Worm (Caenorhabditis elegans) whole organism, L2 larva: ENCODE measurements around the gene Y44A6B.3.

Source experiments
- C34F6.9 ChIP-seq: fragments of 150-350 bp; optimal IDR thresholded peaks from 2 replicates; lab custom pipeline; 2014; ENCODE audit warnings: missing biosample characterization, missing genetic modification characterization
- F13H6.1 ChIP-seq: sonication (generic microtip); optimal IDR thresholded peaks from 2 replicates; lab custom pipeline; 2016; ENCODE audit warnings: missing genetic modification characterization, missing compliant biosample characterization
- R02D3.7 ChIP-seq: fragments of 150-350 bp; optimal IDR thresholded peaks from 2 replicates; lab custom pipeline; 2014; ENCODE audit warnings: missing biosample characterization, missing genetic modification characterization
- Y55F3AM.14 ChIP-seq: fragments of 200-800 bp; sonication (Bioruptor generic); optimal IDR thresholded peaks from 2 replicates; lab custom pipeline; 2018; ENCODE audit warnings: mild to moderate bottlenecking, missing genetic modification characterization, missing compliant biosample characterization
- ZK546.5 ChIP-seq: sonication (generic microtip); optimal IDR thresholded peaks from 2 replicates; lab custom pipeline; 2017; ENCODE audit warnings: missing biosample characterization, missing genetic modification characterization
- alr-1 ChIP-seq: fragments of 150-350 bp; optimal IDR thresholded peaks from 2 replicates; lab custom pipeline; 2014; ENCODE audit warnings: missing biosample characterization, missing genetic modification characterization
- aly-2 ChIP-seq: fragments of 150-350 bp; optimal IDR thresholded peaks from 2 replicates; lab custom pipeline; 2014; ENCODE audit warnings: missing biosample characterization, missing genetic modification characterization
- blmp-1 ChIP-seq: sonication (generic microtip); optimal IDR thresholded peaks from 2 replicates; lab custom pipeline; 2017; ENCODE audit warnings: missing genetic modification characterization, mild to moderate bottlenecking, missing compliant biosample characterization, antibody characterized with exemption, moderate library complexity; ENCODE audit not compliant: insufficient read depth
- ceh-16 ChIP-seq: fragments of 150-350 bp; optimal IDR thresholded peaks from 2 replicates; lab custom pipeline; 2014; ENCODE audit warnings: missing biosample characterization, missing genetic modification characterization
- ceh-82 ChIP-seq: fragments of 150-350 bp; optimal IDR thresholded peaks from 2 replicates; lab custom pipeline; 2014; ENCODE audit warnings: missing biosample characterization, missing genetic modification characterization
- crh-2 ChIP-seq: sonication (generic microtip); optimal IDR thresholded peaks from 2 replicates; lab custom pipeline; 2017; ENCODE audit warnings: missing biosample characterization, missing genetic modification characterization
- dmd-4 ChIP-seq: sonication (generic microtip); optimal IDR thresholded peaks from 2 replicates; lab custom pipeline; 2017; ENCODE audit warnings: missing biosample characterization, missing genetic modification characterization
- elt-1 ChIP-seq: fragments of 150-350 bp; optimal IDR thresholded peaks from 2 replicates; lab custom pipeline; 2014; ENCODE audit warnings: missing biosample characterization, missing genetic modification characterization
- elt-3 ChIP-seq: sonication (generic microtip); optimal IDR thresholded peaks from 2 replicates; lab custom pipeline; 2017; ENCODE audit warnings: missing biosample characterization, missing genetic modification characterization
- fos-1 ChIP-seq: fragments of 150-350 bp; optimal IDR thresholded peaks from 2 replicates; lab custom pipeline; 2014; ENCODE audit warnings: missing biosample characterization, missing genetic modification characterization
- mab-5 ChIP-seq: fragments of 150-350 bp; optimal IDR thresholded peaks from 2 replicates; lab custom pipeline; 2014; ENCODE audit warnings: missing biosample characterization, missing genetic modification characterization
- mbf-1 ChIP-seq: sonication (generic microtip); optimal IDR thresholded peaks from 2 replicates; lab custom pipeline; 2017; ENCODE audit warnings: missing biosample characterization, missing genetic modification characterization
- mdl-1 ChIP-seq, 2 experiments: fragments of 150-350 bp in 1 of 2; sonication (generic microtip) in 1 of 2; optimal IDR thresholded peaks; 2 replicates each; lab custom pipeline; 2017; ENCODE audit warnings: missing biosample characterization in 2 of 2, missing genetic modification characterization in 2 of 2
- nhr-11 ChIP-seq: fragments of 150-350 bp; optimal IDR thresholded peaks from 2 replicates; lab custom pipeline; 2014; ENCODE audit warnings: missing biosample characterization, missing genetic modification characterization
- nhr-12 ChIP-seq: fragments of 150-350 bp; optimal IDR thresholded peaks from 2 replicates; lab custom pipeline; 2014; ENCODE audit warnings: missing biosample characterization, missing genetic modification characterization
- nhr-21 ChIP-seq: fragments of 150-350 bp; optimal IDR thresholded peaks from 2 replicates; lab custom pipeline; 2014; ENCODE audit warnings: missing biosample characterization, missing genetic modification characterization
- nhr-23 ChIP-seq: fragments of 150-350 bp; optimal IDR thresholded peaks from 2 replicates; lab custom pipeline; 2014; ENCODE audit warnings: missing biosample characterization, missing genetic modification reagents, missing genetic modification characterization
- nhr-237 ChIP-seq: fragments of 150-350 bp; optimal IDR thresholded peaks from 2 replicates; lab custom pipeline; 2014; ENCODE audit warnings: missing biosample characterization, missing genetic modification characterization
- nhr-25 ChIP-seq: fragments of 150-350 bp; sonication (generic microtip); optimal IDR thresholded peaks from 3 replicates; lab custom pipeline; 2014; ENCODE audit warnings: missing biosample characterization, missing genetic modification characterization
- peb-1 ChIP-seq: fragments of 150-350 bp; optimal IDR thresholded peaks from 2 replicates; lab custom pipeline; 2014; ENCODE audit warnings: missing biosample characterization, missing genetic modification characterization
- sem-4 ChIP-seq: fragments of 150-350 bp; optimal IDR thresholded peaks from 2 replicates; lab custom pipeline; 2014; ENCODE audit warnings: missing biosample characterization, missing genetic modification reagents, missing genetic modification characterization
- skn-1 ChIP-seq: sonication (generic microtip); optimal IDR thresholded peaks from 2 replicates; lab custom pipeline; 2017; ENCODE audit warnings: missing biosample characterization, missing genetic modification characterization
- sma-9 ChIP-seq, 2 experiments: fragments of 150-350 bp in 1 of 2; sonication (generic microtip) in 1 of 2; optimal IDR thresholded peaks; 2 replicates each; lab custom pipeline; 2014 to 2016; ENCODE audit warnings: missing genetic modification characterization in 2 of 2, mild to moderate bottlenecking in 1 of 2, missing biosample characterization in 1 of 2, missing compliant biosample characterization in 1 of 2, missing genetic modification reagents in 1 of 2, moderate library complexity in 1 of 2
- snpc-4 ChIP-seq: fragments of 150-350 bp; optimal IDR thresholded peaks from 2 replicates; lab custom pipeline; 2014; ENCODE audit warnings: missing biosample characterization, missing genetic modification characterization
- unc-62 ChIP-seq: fragments of 150-350 bp; optimal IDR thresholded peaks from 2 replicates; lab custom pipeline; 2014; ENCODE audit warnings: missing biosample characterization, missing genetic modification reagents, missing genetic modification characterization
- zag-1 ChIP-seq: fragments of 150-350 bp; optimal IDR thresholded peaks from 2 replicates; lab custom pipeline; 2014; ENCODE audit warnings: missing biosample characterization, missing genetic modification characterization
- ztf-11 ChIP-seq: sonication (generic microtip); optimal IDR thresholded peaks from 2 replicates; lab custom pipeline; 2017; ENCODE audit warnings: missing biosample characterization, missing genetic modification characterization
- ztf-4 ChIP-seq: fragments of 150-350 bp; optimal IDR thresholded peaks from 2 replicates; lab custom pipeline; 2014; ENCODE audit warnings: missing biosample characterization, missing genetic modification characterization

Gene Y44A6B.3

DNA sequence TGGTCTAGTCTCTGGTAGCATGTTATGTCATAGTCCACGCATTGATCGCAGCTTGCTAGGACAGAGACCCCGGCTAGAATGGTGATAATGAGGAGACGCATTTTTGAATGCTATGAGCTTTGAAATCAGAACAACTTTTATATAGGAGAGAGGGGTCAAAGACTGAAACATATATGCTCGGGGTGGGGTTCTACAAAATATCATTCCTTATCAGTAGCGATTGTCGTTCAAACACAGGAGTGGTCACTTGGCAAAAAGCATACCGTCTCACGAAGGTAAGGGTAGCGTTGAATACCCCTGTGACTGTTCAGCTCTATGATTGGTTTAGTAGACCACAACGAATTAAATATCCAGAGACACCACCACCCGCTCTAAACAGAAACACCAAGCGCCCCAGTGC lies 41.2 kb downstream of the Y44A6B.3 start, which contains the start of gene F46B3.1:
Gene F46B3.1, minus strand, starts transcription at position 101 of the 400 bp plus-strand sequence.
- no peak for TF ChIP-seq fos-1
- TF ChIP-seq nhr-237 (tag; lab: Kevin White, UChicago), result no peak
- no peak for TF ChIP-seq aly-2 (tag; lab: Kevin White, UChicago)
- TF ChIP-seq crh-2 (tag; lab: Kevin White, UChicago), result no peak
- TF ChIP-seq skn-1, result no peak
- no peak for TF ChIP-seq sem-4
- TF ChIP-seq alr-1 (tag; lab: Kevin White, UChicago), result no peak
- TF ChIP-seq dmd-4 (tag; lab: Kevin White, UChicago), result no peak
- no peak for TF ChIP-seq ceh-16 (tag; lab: Kevin White, UChicago)
- no peak for TF ChIP-seq ceh-82 (tag; lab: Kevin White, UChicago)
- TF ChIP-seq ZK546.5 (tag; lab: Kevin White, UChicago), result no peak
- TF ChIP-seq unc-62 (GFP tag; lab: Kevin White, UChicago), result no peak
- TF ChIP-seq elt-1 (tag; lab: Kevin White, UChicago), result no peak
- no peak for TF ChIP-seq snpc-4 (tag; lab: Kevin White, UChicago)
- TF ChIP-seq nhr-12 (tag; lab: Kevin White, UChicago), result no peak
- no peak for TF ChIP-seq sma-9 (GFP tag; optimal IDR thresholded peaks at IDR 0.05; lab: Kevin White, UChicago)
- TF ChIP-seq sma-9 (tag; optimal IDR thresholded peaks at IDR 0.05; lab: Kevin White, UChicago), result no peak
- TF ChIP-seq R02D3.7 (tag; lab: Kevin White, UChicago), result no peak

DNA sequence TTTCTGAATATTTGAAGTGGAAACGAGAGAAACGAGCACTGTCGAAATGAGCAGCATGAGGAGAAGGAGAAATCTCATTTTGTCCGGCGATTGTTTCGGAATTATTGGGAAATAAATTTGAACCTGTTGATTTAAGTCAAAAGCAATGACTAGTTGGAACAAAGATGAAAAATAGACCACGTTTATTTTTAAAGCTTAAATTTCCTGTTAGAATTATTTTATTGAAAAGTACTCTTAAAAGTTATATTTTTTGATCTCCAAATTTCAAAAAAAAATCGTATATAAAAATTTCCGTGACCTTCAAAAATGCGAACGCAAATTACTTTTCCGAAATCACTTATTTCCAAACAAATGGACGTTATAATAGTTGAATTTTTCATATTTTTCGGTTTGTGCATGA lies 42.6 kb downstream of the Y44A6B.3 start, which contains the start of gene F26F2.11:
Gene F26F2.11, minus strand, starts transcription at position 101 of the 400 bp plus-strand sequence.
- no peak for TF ChIP-seq ztf-11 (tag; lab: Kevin White, UChicago)
- no peak for TF ChIP-seq nhr-11 (tag; lab: Kevin White, UChicago)
- TF ChIP-seq peb-1 (tag; lab: Kevin White, UChicago), result no peak
- TF ChIP-seq nhr-21 (tag; lab: Kevin White, UChicago), result no peak
- no peak for TF ChIP-seq nhr-23 (tag; lab: Kevin White, UChicago)
- no peak for TF ChIP-seq mdl-1 (tag; optimal IDR thresholded peaks at IDR 0.05; lab: Kevin White, UChicago)
- TF ChIP-seq elt-3, result no peak
- no peak for TF ChIP-seq dmd-4 (tag; lab: Kevin White, UChicago)
- no peak for TF ChIP-seq C34F6.9 (tag; lab: Kevin White, UChicago)
- no peak for TF ChIP-seq blmp-1
- no peak for TF ChIP-seq mab-5 (tag; lab: Kevin White, UChicago)
- TF ChIP-seq mbf-1 (tag; lab: Kevin White, UChicago), result no peak
- TF ChIP-seq aly-2 (tag; lab: Kevin White, UChicago), result no peak
- no peak for TF ChIP-seq zag-1 (tag; lab: Kevin White, UChicago)
- no peak for TF ChIP-seq Y55F3AM.14 (GFP tag; lab: Kevin White, UChicago)
- TF ChIP-seq R02D3.7 (tag; lab: Kevin White, UChicago), result no peak
- no peak for TF ChIP-seq F13H6.1

DNA sequence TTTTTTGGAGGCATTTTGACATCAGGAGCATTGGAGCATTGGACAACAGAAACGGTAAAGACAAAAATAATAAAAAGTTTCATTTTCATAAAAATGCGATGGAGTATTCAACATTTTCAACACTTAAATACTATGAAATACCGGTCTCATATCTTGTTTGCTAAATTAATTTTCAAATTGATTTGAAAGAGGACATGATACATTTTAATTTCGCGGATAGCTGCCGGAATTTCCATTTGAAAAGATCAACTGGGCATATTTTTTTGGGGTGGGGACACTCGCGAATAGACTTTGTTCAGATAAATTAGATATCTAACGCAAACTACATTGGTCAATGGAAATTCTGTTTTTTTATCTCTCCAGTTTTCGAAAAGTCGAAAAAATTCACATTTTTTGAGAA lies 43.5 kb downstream of the Y44A6B.3 start, which contains the start of gene F26F2.10:
Gene F26F2.10, minus strand, starts transcription at position 101 of the 400 bp plus-strand sequence.
- no peak for TF ChIP-seq ztf-4
- no peak for TF ChIP-seq nhr-25
- TF ChIP-seq dmd-4 (tag; lab: Kevin White, UChicago), result no peak
- no peak for TF ChIP-seq ceh-82 (tag; lab: Kevin White, UChicago)
- TF ChIP-seq nhr-12 (tag; lab: Kevin White, UChicago), result no peak
- no peak for TF ChIP-seq nhr-21 (tag; lab: Kevin White, UChicago)
